Worm (Caenorhabditis elegans): Measurements from ENCODE around the gene gst-40.

gst-40 gene

ce11 chrIV:800518-800917 is 40.2 kb downstream of the gst-40 start, which contains the start of gene mrpl-46:
TSS of gene mrpl-46 (plus strand) at chrIV:800818.
- TF ChIP-seq W03F9.2 (tag; optimal IDR thresholded peaks at IDR 0.05) (no peak), dao-5 (tag; optimal IDR thresholded peaks at IDR 0.05) (no peak), him-1 (tag; optimal IDR thresholded peaks at IDR 0.05) (no peak)

- TF ChIP-seq W03F9.2 (tag; optimal IDR thresholded peaks at IDR 0.05): no peak
- no peak for TF ChIP-seq him-1 (tag; optimal IDR thresholded peaks at IDR 0.05)
- no peak for TF ChIP-seq dao-5 (tag; optimal IDR thresholded peaks at IDR 0.05)
These were observed 40.9 kb downstream of the gst-40 start for ce11 chrIV:801162-801561.

ce11 chrIV:804802-805201 is 44.5 kb downstream of the gst-40 start, which contains the start of gene Y55F3BL.4:
TSS of gene Y55F3BL.4 (plus strand) at chrIV:805102.
- no peak for TF ChIP-seq W03F9.2 (tag; optimal IDR thresholded peaks at IDR 0.05)

- TF ChIP-seq him-1 (tag; optimal IDR thresholded peaks at IDR 0.05): no peak
- no peak for TF ChIP-seq dao-5 (tag; optimal IDR thresholded peaks at IDR 0.05)
- no peak for TF ChIP-seq W03F9.2 (tag; optimal IDR thresholded peaks at IDR 0.05)
These were observed 45.4 kb downstream of the gst-40 start for ce11 chrIV:805693-806092.

ce11 chrIV:807027-807516 is 46.8 kb downstream of the gst-40 start, which contains the start of gene Y55F3BL.6:
TSS of gene Y55F3BL.6 (minus strand) at chrIV:807077.
- TF ChIP-seq W03F9.2 (tag; optimal IDR thresholded peaks at IDR 0.05) (no peak), him-1 (tag; optimal IDR thresholded peaks at IDR 0.05) (no peak), dao-5 (tag; optimal IDR thresholded peaks at IDR 0.05) (no peak)

All from whole organism, L4/young adult.